Worm (Caenorhabditis elegans): Measurements from ENCODE around the gene T06E4.21.

Gene T06E4.21

ce11 chrV:9629114-9629513, 22.3 kb upstream of the T06E4.21 start, which contains the start of gene idpc-3:
TSS of gene idpc-3 (minus strand) at chrV:9629214.
- TF ChIP-seq sox-4 (tag; optimal IDR thresholded peaks at IDR 0.05) = no peak
- TF ChIP-seq nhr-11 (tag; optimal IDR thresholded peaks at IDR 0.05) = no peak
- no peak for TF ChIP-seq pha-2 (tag; optimal IDR thresholded peaks at IDR 0.05)
- TF ChIP-seq C08G9.2 (tag; optimal IDR thresholded peaks at IDR 0.05) = no peak
- no peak for TF ChIP-seq K02D7.2 (tag; optimal IDR thresholded peaks at IDR 0.05)
- TF ChIP-seq ama-1 (optimal IDR thresholded peaks at IDR 0.05) = no peak
- no peak for TF ChIP-seq che-1 (tag; optimal IDR thresholded peaks at IDR 0.05)

DNA sequence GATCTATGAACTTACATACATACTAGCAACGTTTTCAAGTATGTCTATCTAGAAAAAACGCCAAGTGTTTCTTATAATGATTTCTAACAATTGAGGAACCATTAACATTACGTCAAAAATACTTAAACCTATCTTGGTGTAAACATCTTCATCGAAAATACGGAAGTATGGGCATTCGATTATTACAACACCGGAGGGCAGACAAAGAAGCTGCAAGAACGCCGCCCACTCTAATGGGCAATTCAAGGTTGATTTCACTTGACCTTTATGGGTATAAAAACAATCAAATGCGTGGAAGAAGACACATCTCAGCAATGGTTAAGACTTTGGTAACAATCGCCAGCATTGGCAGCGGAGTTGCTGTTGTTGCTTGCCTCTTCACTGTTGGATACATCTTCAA, 21.8 kb upstream of the T06E4.21 start, which contains the start of gene col-146:
col-146 (plus strand) TSS at position 301 of the 400 bp plus-strand sequence.
- TF ChIP-seq pha-2 (tag; optimal IDR thresholded peaks at IDR 0.05) (no peak), ceh-2 (tag; optimal IDR thresholded peaks at IDR 0.05) (no peak), ceh-30 (tag; optimal IDR thresholded peaks at IDR 0.05) (no peak), eyg-1 (tag; optimal IDR thresholded peaks at IDR 0.05) (no peak), hlh-13 (GFP tag; optimal IDR thresholded peaks at IDR 0.05) (no peak), unc-42 (tag; optimal IDR thresholded peaks at IDR 0.05) (no peak), ceh-9 (tag; optimal IDR thresholded peaks at IDR 0.05) (no peak), che-1 (tag; optimal IDR thresholded peaks at IDR 0.05) (no peak), nfya-1 (tag; optimal IDR thresholded peaks at IDR 0.05) (no peak)

ce11 chrV:9630542-9630941, 20.9 kb upstream of the T06E4.21 start:
- no peak for TF ChIP-seq madf-2 (tag; optimal IDR thresholded peaks at IDR 0.05)
- no peak for TF ChIP-seq elt-4 (tag; optimal IDR thresholded peaks at IDR 0.05)
- TF ChIP-seq mec-3 (tag; optimal IDR thresholded peaks at IDR 0.05; ENCODE audit: borderline replicate concordance) = no peak
- TF ChIP-seq odd-2 (tag; optimal IDR thresholded peaks at IDR 0.05) = no peak
- TF ChIP-seq hlh-30 (tag; optimal IDR thresholded peaks at IDR 0.05; ENCODE audit: insufficient read depth) = no peak

ce11 chrV:9630944-9631343, 20.4 kb upstream of the T06E4.21 start, which contains the start of gene T06E4.5:
TSS of gene T06E4.5 (plus strand) at chrV:9631244.
- TF ChIP-seq che-1 (tag; optimal IDR thresholded peaks at IDR 0.05) (no peak), K09A11.1 (tag; optimal IDR thresholded peaks at IDR 0.05; ENCODE audit: insufficient read depth) (no peak), unc-86 (tag; optimal IDR thresholded peaks at IDR 0.05) (no peak), F13H6.1 (tag; optimal IDR thresholded peaks at IDR 0.05) (no peak), ref-2 (tag; optimal IDR thresholded peaks at IDR 0.05) (no peak), tbx-2 (tag; optimal IDR thresholded peaks at IDR 0.05) (no peak), sox-2 (GFP tag; IDR thresholded peaks at IDR 0.05) (no peak), sdc-2 (tag; optimal IDR thresholded peaks at IDR 0.05) (no peak), ceh-9 (tag; optimal IDR thresholded peaks at IDR 0.05) (no peak)

- TF ChIP-seq rnt-1 (tag; optimal IDR thresholded peaks at IDR 0.05) (no peak), tbx-2 (tag; optimal IDR thresholded peaks at IDR 0.05) (no peak), lin-11 (tag; optimal IDR thresholded peaks at IDR 0.05) (no peak), gmeb-2 (tag; optimal IDR thresholded peaks at IDR 0.05) (no peak), nhr-11 (tag; optimal IDR thresholded peaks at IDR 0.05) (no peak), elt-4 (tag; optimal IDR thresholded peaks at IDR 0.05) (no peak), ceh-34 (tag; optimal IDR thresholded peaks at IDR 0.05) (no peak), ref-2 (tag; optimal IDR thresholded peaks at IDR 0.05) (no peak), odd-2 (tag; optimal IDR thresholded peaks at IDR 0.05) (no peak), unc-55 (GFP tag; optimal IDR thresholded peaks at IDR 0.05) (no peak), eyg-1 (tag; optimal IDR thresholded peaks at IDR 0.05) (no peak), ceh-30 (tag; optimal IDR thresholded peaks at IDR 0.05) (no peak), nhr-232 (tag; optimal IDR thresholded peaks at IDR 0.05) (no peak), pat-9 (tag; optimal IDR thresholded peaks at IDR 0.05) (no peak), hlh-13 (GFP tag; optimal IDR thresholded peaks at IDR 0.05) (no peak), ahr-1 (tag; optimal IDR thresholded peaks at IDR 0.05) (no peak)
Measured at ce11 chrV:9632348-9632747, 19.0 kb upstream of the T06E4.21 start.

Measured in whole organism, late embryonic.